Worm (Caenorhabditis elegans) whole organism, early embryonic: ENCODE data around the gene decr-1.3.

Source experiments
- ama-1 ChIP-seq: fragments of 150-350 bp; optimal IDR thresholded peaks from 2 replicates; lab custom pipeline; 2014
- ceh-36 ChIP-seq: sonication (generic microtip); optimal IDR thresholded peaks from 2 replicates; lab custom pipeline; 2016; ENCODE audit warnings: missing genetic modification characterization, inconsistent platforms, missing compliant biosample characterization
- ets-7 ChIP-seq: sonication (generic microtip); optimal IDR thresholded peaks from 2 replicates; lab custom pipeline; 2016; ENCODE audit warnings: missing genotype, missing genetic modification characterization, missing compliant biosample characterization
- flt-1 ChIP-seq: fragments of 200-800 bp; sonication (Bioruptor generic); IDR thresholded peaks from 2 replicates; pipeline ENCODE4 v1.3.6; 2022; ENCODE audit warnings: missing genetic modification characterization, missing compliant biosample characterization
- hnd-1 ChIP-seq: sonication (generic microtip); optimal IDR thresholded peaks from 2 replicates; lab custom pipeline; 2016; ENCODE audit warnings: missing genetic modification characterization, missing compliant biosample characterization
- scrt-1 ChIP-seq: fragments of 200-800 bp; sonication (Bioruptor generic); IDR thresholded peaks from 2 replicates; pipeline ENCODE4 v1.3.6; 2022; ENCODE audit warnings: missing genetic modification characterization, missing compliant biosample characterization

ce11 chrII:8138015-8138546 is 35.3 kb downstream of the decr-1.3 start, which contains the start of gene cdc-48.2:
- TF ChIP-seq ama-1, result no peak
- no peak for TF ChIP-seq ceh-36 (tag; lab: Kevin White, UChicago)
- TF ChIP-seq hnd-1 (tag; lab: Kevin White, UChicago), result no peak
- no peak for TF ChIP-seq ets-7 (tag; lab: Kevin White, UChicago)
- no peak for TF ChIP-seq scrt-1 (GFP tag; lab: Robert Waterston, UW)
- TF ChIP-seq flt-1 (GFP tag; lab: Robert Waterston, UW), result no peak
